Fruit fly (Drosophila melanogaster) whole organism, adult: ENCODE results near the gene haf.

Source experiments
- CG11617 ChIP-seq: fragments of 200-800 bp; sonication (Bioruptor generic); optimal IDR thresholded peaks from 2 replicates; lab custom pipeline; 2017; ENCODE audit warnings: mild to moderate bottlenecking, missing biosample characterization, missing genetic modification reagents, missing genetic modification characterization
- CG12768 ChIP-seq: fragments of 200-800 bp; sonication (Bioruptor generic); optimal IDR thresholded peaks from 2 replicates; lab custom pipeline; 2017; ENCODE audit warnings: missing biosample characterization, missing genetic modification characterization, mild to moderate bottlenecking, moderate library complexity, missing genetic modification reagents
- CG14711 ChIP-seq: fragments of 200-800 bp; sonication (Bioruptor generic); optimal IDR thresholded peaks from 2 replicates; lab custom pipeline; 2018; ENCODE audit warnings: missing biosample characterization, mild to moderate bottlenecking, missing genetic modification characterization, moderate library complexity
- CG1620 ChIP-seq: fragments of 200-800 bp; sonication (Bioruptor generic); optimal IDR thresholded peaks from 2 replicates; lab custom pipeline; 2016; ENCODE audit warnings: missing biosample characterization, missing genetic modification characterization
- CG33017 ChIP-seq: fragments of 200-800 bp; sonication (Bioruptor generic); optimal IDR thresholded peaks from 2 replicates; lab custom pipeline; 2018; ENCODE audit warnings: missing biosample characterization, mild to moderate bottlenecking, missing genetic modification characterization, moderate library complexity
- CG5204 ChIP-seq: fragments of 200-800 bp; sonication (Bioruptor generic); optimal IDR thresholded peaks from 2 replicates; lab custom pipeline; 2016; ENCODE audit warnings: missing biosample characterization, missing genetic modification characterization
- CG7045 ChIP-seq: fragments of 200-800 bp; sonication (Bioruptor generic); optimal IDR thresholded peaks from 2 replicates; lab custom pipeline; 2017; ENCODE audit warnings: missing biosample characterization, mild to moderate bottlenecking, missing genetic modification characterization
- CG7101 ChIP-seq: fragments of 200-800 bp; sonication (Bioruptor generic); optimal IDR thresholded peaks from 2 replicates; lab custom pipeline; 2018; ENCODE audit warnings: missing biosample characterization, mild to moderate bottlenecking, missing genetic modification characterization, moderate library complexity
- Clk ChIP-seq: fragments of 200-800 bp; sonication (Bioruptor generic); optimal IDR thresholded peaks from 2 replicates; lab custom pipeline; 2017; ENCODE audit warnings: missing biosample characterization, missing genetic modification characterization
- Crg-1 ChIP-seq: fragments of 200-800 bp; sonication (Bioruptor generic); optimal IDR thresholded peaks from 2 replicates; lab custom pipeline; 2016; ENCODE audit warnings: missing biosample characterization, missing genetic modification characterization
- Hr96 ChIP-seq: fragments of 200-800 bp; sonication (Bioruptor generic); optimal IDR thresholded peaks from 2 replicates; lab custom pipeline; 2016; ENCODE audit warnings: missing biosample characterization, missing genetic modification characterization
- Mnt ChIP-seq: fragments of 200-800 bp; sonication (Bioruptor generic); optimal IDR thresholded peaks from 2 replicates; lab custom pipeline; 2016; ENCODE audit warnings: missing biosample characterization, mild to moderate bottlenecking, missing genetic modification characterization
- bab1 ChIP-seq: fragments of 200-800 bp; sonication (Bioruptor generic); optimal IDR thresholded peaks from 3 replicates; lab custom pipeline; 2019; ENCODE audit warnings: missing biosample characterization, mild to moderate bottlenecking, missing genetic modification characterization, moderate library complexity
- cic ChIP-seq: fragments of 200-800 bp; sonication (Bioruptor generic); optimal IDR thresholded peaks from 2 replicates; lab custom pipeline; 2017; ENCODE audit warnings: missing biosample characterization, mild to moderate bottlenecking, missing genetic modification characterization, moderate library complexity
- cnc ChIP-seq, 2 experiments: fragments of >200 bp; optimal IDR thresholded peaks; 2 replicates each; lab custom pipeline; 2017
- kay ChIP-seq: fragments of 200-800 bp; sonication (Bioruptor generic); peaks from one replicate; lab custom pipeline; 2016; ENCODE audit warnings: missing biosample characterization, missing genetic modification characterization, borderline replicate concordance
- pad ChIP-seq: fragments of 200-800 bp; sonication (Bioruptor generic); optimal IDR thresholded peaks from 3 replicates; lab custom pipeline; 2017; ENCODE audit warnings: missing biosample characterization, missing genetic modification characterization, mild to moderate bottlenecking, moderate library complexity, missing genetic modification reagents
- tj ChIP-seq: fragments of 200-800 bp; sonication (Bioruptor generic); optimal IDR thresholded peaks from 3 replicates; lab custom pipeline; 2017; ENCODE audit warnings: missing biosample characterization, mild to moderate bottlenecking, missing genetic modification characterization, moderate library complexity
- toe ChIP-seq: fragments of 200-800 bp; sonication (Bioruptor generic); optimal IDR thresholded peaks from 2 replicates; lab custom pipeline; 2016; ENCODE audit warnings: missing biosample characterization, missing genetic modification characterization

haf gene

dm6 chr2L:1643252-1643864, 88.4 kb downstream of the haf start:
- TF ChIP-seq toe (GFP tag; lab: Kevin White, UChicago) = no peak
- TF ChIP-seq CG5204 = no peak
- no peak for TF ChIP-seq CG7101 (tag; lab: Kevin White, UChicago)
- TF ChIP-seq kay (GFP tag; lab: Kevin White, UChicago) = no peak
- no peak for TF ChIP-seq Clk (GFP tag; lab: Kevin White, UChicago)
- TF ChIP-seq CG12768 = no peak
- no peak for TF ChIP-seq Crg-1 (GFP tag; lab: Kevin White, UChicago)
- TF ChIP-seq cnc (optimal IDR thresholded peaks at IDR 0.05; lab: Kevin White, UChicago) = no peak

dm6 chr2L:1644378-1644777, 89.4 kb downstream of the haf start:
- TF ChIP-seq CG14711 (tag; lab: Kevin White, UChicago) (no peak), bab1 (GFP tag; lab: Kevin White, UChicago) (no peak), cnc (optimal IDR thresholded peaks at IDR 0.05; lab: Kevin White, UChicago) (no peak), CG7101 (tag; lab: Kevin White, UChicago) (no peak), tj (GFP tag; lab: Kevin White, UChicago) (peak; percentile 6)

dm6 chr2L:1645328-1645727, 90.4 kb downstream of the haf start:
- TF ChIP-seq kay (GFP tag; lab: Kevin White, UChicago) (peak; percentile 9), CG1620 (GFP tag; lab: Kevin White, UChicago) (no peak)

DNA sequence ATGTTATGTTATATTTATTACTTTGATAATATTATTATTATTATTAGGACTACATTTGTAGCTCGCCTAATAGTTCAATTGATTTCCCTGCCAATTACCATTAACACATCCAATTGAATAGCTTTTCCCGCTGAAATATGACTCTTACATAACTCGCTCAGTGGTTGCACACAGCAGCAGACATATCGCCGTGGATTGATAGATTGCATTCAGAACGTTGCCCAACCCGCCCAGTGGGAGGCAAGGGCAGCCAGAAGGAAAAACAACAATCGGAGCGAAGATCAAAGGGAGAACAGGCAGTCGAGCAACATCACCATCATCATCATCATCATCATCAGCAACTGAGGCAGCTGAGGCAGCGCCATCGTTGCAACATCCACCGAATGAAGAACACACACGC, 91.1 kb downstream of the haf start:
- TF ChIP-seq cnc (optimal IDR thresholded peaks at IDR 0.05; lab: Kevin White, UChicago) (no peak), toe (GFP tag; lab: Kevin White, UChicago) (no peak), CG1620 (GFP tag; lab: Kevin White, UChicago) (no peak), CG12768 (no peak), Clk (GFP tag; lab: Kevin White, UChicago) (no peak), CG33017 (tag; lab: Kevin White, UChicago) (no peak), Crg-1 (GFP tag; lab: Kevin White, UChicago) (no peak)

dm6 chr2L:1646499-1646898, 91.6 kb downstream of the haf start:
- no peak for TF ChIP-seq CG14711 (tag; lab: Kevin White, UChicago)
- TF ChIP-seq CG12768 = no peak

- TF ChIP-seq CG1620 (GFP tag; lab: Kevin White, UChicago) = no peak
- no peak for TF ChIP-seq cnc (optimal IDR thresholded peaks at IDR 0.05; lab: Kevin White, UChicago)
- TF ChIP-seq CG7101 (tag; lab: Kevin White, UChicago) = no peak
- no peak for TF ChIP-seq CG33017 (tag; lab: Kevin White, UChicago)
- no peak for TF ChIP-seq pad (GFP tag; lab: Kevin White, UChicago)
- TF ChIP-seq CG11617 (GFP tag; lab: Kevin White, UChicago) = no peak
- TF ChIP-seq CG12768 = no peak
- TF ChIP-seq Crg-1 (GFP tag; lab: Kevin White, UChicago) = no peak
- no peak for TF ChIP-seq toe (GFP tag; lab: Kevin White, UChicago)
- no peak for TF ChIP-seq Clk (GFP tag; lab: Kevin White, UChicago)
- TF ChIP-seq kay (GFP tag; lab: Kevin White, UChicago) = no peak
- TF ChIP-seq bab1 (GFP tag; lab: Kevin White, UChicago) = no peak
Observed at dm6 chr2L:1648033-1648546, 93.2 kb downstream of the haf start.

- no peak for TF ChIP-seq CG12768
- no peak for TF ChIP-seq CG14711 (tag; lab: Kevin White, UChicago)
- TF ChIP-seq CG7045 (GFP tag; lab: Kevin White, UChicago) = no peak
- no peak for TF ChIP-seq kay (GFP tag; lab: Kevin White, UChicago)
Observed at dm6 chr2L:1648677-1649078, 93.7 kb downstream of the haf start.

DNA sequence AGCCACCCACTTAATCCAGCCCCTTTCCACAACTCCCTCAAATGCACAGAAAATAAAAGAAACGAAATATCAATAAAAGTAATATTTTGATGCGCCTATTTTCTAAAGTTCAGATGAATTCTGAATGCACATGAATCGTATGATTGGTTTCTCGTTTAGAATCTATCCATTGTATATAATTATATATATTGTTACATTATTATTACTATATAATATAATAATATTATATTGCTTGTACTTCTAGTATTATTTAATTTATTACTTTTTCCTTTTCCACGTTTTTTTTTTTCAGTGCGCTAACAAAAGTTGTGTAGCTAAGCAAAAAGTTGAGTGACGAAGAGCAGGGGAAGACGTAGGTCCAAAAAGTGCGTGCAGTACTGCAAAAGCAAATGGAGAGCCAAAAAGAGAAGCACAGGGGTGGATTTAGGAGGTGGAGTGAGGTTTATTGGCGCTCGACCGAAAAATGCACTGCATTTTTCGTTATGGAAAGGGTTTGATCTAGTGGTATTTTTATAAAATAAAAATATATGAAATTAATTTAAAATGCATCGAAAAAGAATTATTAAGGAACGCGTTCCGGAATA, 94.4 kb downstream of the haf start:
- TF ChIP-seq CG11617 (GFP tag; lab: Kevin White, UChicago) (peak; percentile 21), toe (GFP tag; lab: Kevin White, UChicago) (no peak), CG12768 (peak; percentile 21), cic (GFP tag; lab: Kevin White, UChicago) (no peak), CG7045 (GFP tag; lab: Kevin White, UChicago) (peak; percentile 52), tj (GFP tag; lab: Kevin White, UChicago) (no peak), CG1620 (GFP tag; lab: Kevin White, UChicago) (peak; percentile 1), Mnt (GFP tag; lab: Kevin White, UChicago) (no peak), bab1 (GFP tag; lab: Kevin White, UChicago) (no peak), Crg-1 (GFP tag; lab: Kevin White, UChicago) (no peak), CG5204 (no peak), CG7101 (tag; lab: Kevin White, UChicago) (peak; percentile 44), pad (GFP tag; lab: Kevin White, UChicago) (peak; percentile 56), Hr96 (GFP tag; lab: Kevin White, UChicago) (no peak), CG14711 (tag; lab: Kevin White, UChicago) (peak; percentile 48), kay (GFP tag; lab: Kevin White, UChicago) (no peak), Clk (GFP tag; lab: Kevin White, UChicago) (no peak), CG33017 (tag; lab: Kevin White, UChicago) (peak; percentile 35)
